Worm (Caenorhabditis elegans) whole organism, L4 larva: ENCODE data around the gene srlf-32.

Source experiments
- F26F4.8 ChIP-seq: fragments of 200-800 bp; sonication (Bioruptor generic); conservative IDR thresholded peaks from 2 replicates; pipeline ENCODE4 v1.3.6; 2022; ENCODE audit warnings: missing genetic modification characterization, missing compliant biosample characterization
- F37D6.2 ChIP-seq: sonication (generic microtip); optimal IDR thresholded peaks from 2 replicates; lab custom pipeline; 2016; ENCODE audit warnings: mild to moderate bottlenecking, missing genetic modification characterization, missing compliant biosample characterization
- F44E2.7 ChIP-seq: fragments of 200-800 bp; sonication (Bioruptor generic); IDR thresholded peaks from 2 replicates; pipeline ENCODE4 v2.1.2; 2022; ENCODE audit warnings: missing genetic modification characterization, missing compliant biosample characterization
- R02D3.7 ChIP-seq: fragments of 150-350 bp; sonication (generic microtip); optimal IDR thresholded peaks from 3 replicates; lab custom pipeline; 2014; ENCODE audit warnings: missing biosample characterization, missing genetic modification characterization
- T20F7.1 ChIP-seq: fragments of 200-800 bp; sonication (Bioruptor generic); optimal IDR thresholded peaks from 2 replicates; lab custom pipeline; 2018; ENCODE audit warnings: mild to moderate bottlenecking, missing genetic modification characterization, missing compliant biosample characterization
- T26A8.4 ChIP-seq: fragments of 200-800 bp; sonication (Bioruptor generic); IDR thresholded peaks from 2 replicates; pipeline ENCODE4 v1.3.6; 2022; ENCODE audit warnings: missing genetic modification characterization, missing compliant biosample characterization
- Y105C5A.15 ChIP-seq: fragments of 200-800 bp; sonication (Bioruptor generic); IDR thresholded peaks from 2 replicates; pipeline ENCODE4 v1.3.6; 2022; ENCODE audit warnings: missing genetic modification characterization, missing compliant biosample characterization
- Y75B8A.6 ChIP-seq: fragments of 200-800 bp; sonication (Bioruptor generic); IDR thresholded peaks from 2 replicates; pipeline ENCODE4 v1.3.6; 2022; ENCODE audit warnings: missing genetic modification reagents, missing genetic modification characterization, missing compliant biosample characterization
- ZK337.2 ChIP-seq: fragments of 200-800 bp; sonication (Bioruptor generic); IDR thresholded peaks from 2 replicates; pipeline ENCODE4 v1.3.6; 2022; ENCODE audit warnings: missing genetic modification reagents, missing genetic modification characterization, missing compliant biosample characterization
- ZK546.5 ChIP-seq, 2 experiments: sonication (generic microtip); optimal IDR thresholded peaks; 2 replicates each; lab custom pipeline; 2017; ENCODE audit warnings: missing biosample characterization in 2 of 2, missing genetic modification characterization in 2 of 2
- aly-2 ChIP-seq: sonication (generic microtip); optimal IDR thresholded peaks from 2 replicates; lab custom pipeline; 2018; ENCODE audit warnings: missing biosample characterization, missing genetic modification characterization
- ceh-32 ChIP-seq: sonication (generic microtip); optimal IDR thresholded peaks from 2 replicates; lab custom pipeline; 2016; ENCODE audit warnings: mild to moderate bottlenecking, missing genetic modification characterization, missing compliant biosample characterization; ENCODE audit not compliant: poor library complexity
- daf-16 ChIP-seq, 3 experiments: sonication (generic microtip); optimal IDR thresholded peaks; 2 replicates each; lab custom pipeline; 2016 to 2017; ENCODE audit warnings: missing genetic modification characterization in 3 of 3, missing genetic modification reagents in 3 of 3, mild to moderate bottlenecking in 2 of 3, missing compliant biosample characterization in 2 of 3, missing biosample characterization in 1 of 3, moderate library complexity in 1 of 3
- dmd-6 ChIP-seq: fragments of 200-800 bp; sonication (Bioruptor generic); IDR thresholded peaks from 2 replicates; pipeline ENCODE4 v1.3.6; 2022; ENCODE audit warnings: missing genetic modification reagents, missing genetic modification characterization, missing compliant biosample characterization
- gei-8 ChIP-seq: fragments of 200-800 bp; sonication (Bioruptor generic); optimal IDR thresholded peaks from 2 replicates; lab custom pipeline; 2018; ENCODE audit warnings: mild to moderate bottlenecking, missing genetic modification characterization, missing compliant biosample characterization
- hlh-11 ChIP-seq: fragments of 200-800 bp; sonication (Bioruptor generic); optimal IDR thresholded peaks from 2 replicates; lab custom pipeline; 2018; ENCODE audit warnings: mild to moderate bottlenecking, missing genetic modification characterization, missing compliant biosample characterization
- hlh-30 ChIP-seq: sonication (generic microtip); optimal IDR thresholded peaks from 2 replicates; lab custom pipeline; 2017; ENCODE audit warnings: antibody characterized with exemption, mild to moderate bottlenecking, missing genetic modification characterization, missing compliant biosample characterization; ENCODE audit not compliant: insufficient read depth
- hmg-1.1 ChIP-seq: fragments of 200-800 bp; sonication (Bioruptor generic); IDR thresholded peaks from 2 replicates; pipeline ENCODE4 v1.3.6; 2022; ENCODE audit warnings: missing genetic modification reagents, missing genetic modification characterization, missing compliant biosample characterization
- jun-1 ChIP-seq: fragments of 150-350 bp; optimal IDR thresholded peaks from 2 replicates; lab custom pipeline; 2014; ENCODE audit warnings: missing biosample characterization, missing genetic modification reagents, missing genetic modification characterization
- lin-1 ChIP-seq: fragments of 200-800 bp; sonication (Bioruptor generic); IDR thresholded peaks from 2 replicates; pipeline ENCODE4 v1.3.6; 2022; ENCODE audit warnings: missing genetic modification reagents, missing genetic modification characterization, missing compliant biosample characterization
- lin-13 ChIP-seq: fragments of 150-350 bp; optimal IDR thresholded peaks from 2 replicates; lab custom pipeline; 2014; ENCODE audit warnings: missing biosample characterization, missing genetic modification reagents, missing genetic modification characterization
- lin-29 ChIP-seq: fragments of 200-800 bp; sonication (Bioruptor generic); IDR thresholded peaks from 2 replicates; pipeline ENCODE4 v1.3.6; 2022; ENCODE audit warnings: missing genetic modification reagents, missing genetic modification characterization, missing compliant biosample characterization
- lin-38 ChIP-seq: fragments of 200-800 bp; sonication (Bioruptor generic); IDR thresholded peaks from 2 replicates; pipeline ENCODE4 v1.3.6; 2022; ENCODE audit warnings: missing genetic modification reagents, missing genetic modification characterization, missing compliant biosample characterization
- lsy-2 ChIP-seq, 2 experiments: fragments of 150-350 bp in 1 of 2; sonication (generic microtip) in 1 of 2; optimal IDR thresholded peaks; 2 replicates each; lab custom pipeline; 2014 to 2017; ENCODE audit warnings: missing biosample characterization in 2 of 2, missing genetic modification characterization in 2 of 2
- madf-5 ChIP-seq, 2 experiments: fragments of 200-800 bp; sonication (Bioruptor generic); IDR thresholded peaks; 2 replicates each; pipeline ENCODE4 v1.3.6; 2022; ENCODE audit warnings: missing compliant biosample characterization in 2 of 2, missing genetic modification characterization in 2 of 2
- madf-9 ChIP-seq: fragments of 200-800 bp; sonication (Bioruptor generic); conservative IDR thresholded peaks from 2 replicates; pipeline ENCODE4 v1.3.6; 2022; ENCODE audit warnings: missing genetic modification reagents, missing genetic modification characterization, missing compliant biosample characterization
- mdt-29 ChIP-seq: fragments of 200-800 bp; sonication (Bioruptor generic); IDR thresholded peaks from 2 replicates; pipeline ENCODE4 v1.3.6; 2022; ENCODE audit warnings: missing genetic modification reagents, missing genetic modification characterization, missing compliant biosample characterization
- mxl-3 ChIP-seq: fragments of 200-800 bp; sonication (Bioruptor generic); optimal IDR thresholded peaks from 2 replicates; lab custom pipeline; 2018; ENCODE audit warnings: mild to moderate bottlenecking, missing genetic modification characterization, missing compliant biosample characterization
- nhr-10 ChIP-seq: fragments of 150-350 bp; optimal IDR thresholded peaks from 2 replicates; lab custom pipeline; 2014; ENCODE audit warnings: missing biosample characterization, missing genetic modification characterization
- nhr-102 ChIP-seq: sonication (generic microtip); optimal IDR thresholded peaks from 2 replicates; lab custom pipeline; 2016; ENCODE audit warnings: mild to moderate bottlenecking, missing genetic modification characterization, moderate library complexity, missing compliant biosample characterization
- nhr-11 ChIP-seq: fragments of 150-350 bp; optimal IDR thresholded peaks from 2 replicates; lab custom pipeline; 2014; ENCODE audit warnings: missing biosample characterization, missing genetic modification characterization
- nhr-28 ChIP-seq: fragments of 150-350 bp; optimal IDR thresholded peaks from 2 replicates; lab custom pipeline; 2014; ENCODE audit warnings: missing biosample characterization, missing genetic modification characterization
- nhr-42 ChIP-seq: fragments of 200-800 bp; sonication (Bioruptor generic); IDR thresholded peaks from 2 replicates; pipeline ENCODE4 v1.3.6; 2022; ENCODE audit warnings: missing genetic modification characterization, missing compliant biosample characterization
- nhr-6 ChIP-seq: fragments of 150-350 bp; optimal IDR thresholded peaks from 2 replicates; lab custom pipeline; 2014; ENCODE audit warnings: missing biosample characterization, missing genetic modification characterization
- nhr-76 ChIP-seq: fragments of 150-350 bp; optimal IDR thresholded peaks from 2 replicates; lab custom pipeline; 2014; ENCODE audit warnings: missing biosample characterization, missing genetic modification characterization
- pha-4 ChIP-seq, 2 experiments: fragments of 150-350 bp in 1 of 2; fragments of 200-800 bp in 1 of 2; sonication (Bioruptor generic) in 1 of 2; IDR thresholded peaks in 1 of 2; optimal IDR thresholded peaks in 1 of 2; 2 replicates each; pipeline versions ENCODE4 v1.3.6 to Lab custom; 2014 to 2022; ENCODE audit warnings: missing genetic modification characterization in 2 of 2, missing genetic modification reagents in 2 of 2, missing biosample characterization in 1 of 2, missing compliant biosample characterization in 1 of 2
- php-3 ChIP-seq: fragments of 200-800 bp; sonication (Bioruptor generic); IDR thresholded peaks from 2 replicates; pipeline ENCODE4 v1.3.6; 2022; ENCODE audit warnings: missing genetic modification reagents, missing genetic modification characterization, missing compliant biosample characterization
- sdz-12 ChIP-seq: fragments of 200-800 bp; sonication (Bioruptor generic); optimal IDR thresholded peaks from 2 replicates; lab custom pipeline; 2018; ENCODE audit warnings: mild to moderate bottlenecking, missing genetic modification characterization, missing compliant biosample characterization
- set-16 ChIP-seq: fragments of 200-800 bp; sonication (Bioruptor generic); IDR thresholded peaks from 2 replicates; pipeline ENCODE4 v1.3.6; 2022; ENCODE audit warnings: missing genetic modification reagents, missing genetic modification characterization, missing compliant biosample characterization
- snpc-1.2 ChIP-seq: fragments of 200-800 bp; sonication (Bioruptor generic); IDR thresholded peaks from 2 replicates; pipeline ENCODE4 v1.3.6; 2022; ENCODE audit warnings: missing genetic modification reagents, missing genetic modification characterization, missing compliant biosample characterization
- spr-1 ChIP-seq: sonication (generic microtip); optimal IDR thresholded peaks from 2 replicates; lab custom pipeline; 2016; ENCODE audit warnings: mild to moderate bottlenecking, missing genetic modification characterization, missing compliant biosample characterization
- tag-97 ChIP-seq: fragments of 200-800 bp; sonication (Bioruptor generic); IDR thresholded peaks from 2 replicates; pipeline ENCODE4 v1.3.6; 2022; ENCODE audit warnings: missing genetic modification characterization, missing compliant biosample characterization
- unc-39 ChIP-seq: sonication (generic microtip); optimal IDR thresholded peaks from 2 replicates; lab custom pipeline; 2017; ENCODE audit warnings: missing biosample characterization, missing genetic modification characterization
- zag-1 ChIP-seq: fragments of 150-350 bp; optimal IDR thresholded peaks from 2 replicates; lab custom pipeline; 2014; ENCODE audit warnings: missing biosample characterization, missing genetic modification characterization
- zfp-3 ChIP-seq: fragments of 200-800 bp; sonication (Bioruptor generic); conservative IDR thresholded peaks from 2 replicates; pipeline ENCODE4 v1.3.6; 2022; ENCODE audit warnings: missing genetic modification reagents, missing genetic modification characterization, missing compliant biosample characterization
- zip-11 ChIP-seq: fragments of 200-800 bp; sonication (Bioruptor generic); IDR thresholded peaks from 2 replicates; pipeline ENCODE4 v1.3.6; 2022; ENCODE audit warnings: missing genetic modification characterization, missing compliant biosample characterization
- ztf-7 ChIP-seq: fragments of 150-350 bp; optimal IDR thresholded peaks from 2 replicates; lab custom pipeline; 2014; ENCODE audit warnings: missing biosample characterization, missing genetic modification characterization

Gene srlf-32

DNA sequence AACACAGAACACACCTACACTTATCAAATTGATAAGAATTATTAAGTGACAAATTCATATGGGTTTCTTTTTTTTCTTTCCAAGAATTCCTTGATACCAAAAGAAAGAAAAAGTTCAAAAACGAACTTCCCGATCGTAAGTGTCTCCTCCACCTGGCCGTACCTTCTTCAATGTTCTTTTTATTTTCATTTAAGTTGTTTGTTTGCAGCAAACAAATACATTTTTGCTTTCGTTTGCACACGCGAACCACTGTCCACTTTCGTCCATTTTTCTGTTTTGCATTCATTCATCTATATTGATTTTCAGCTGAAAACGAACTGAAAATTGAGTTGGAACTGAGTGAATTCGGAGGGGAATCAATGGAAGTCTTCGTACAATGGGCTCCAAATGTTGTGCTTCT lies 14.1 kb upstream of the srlf-32 start, which contains the start of gene VZK822L.2 (continued):
- TF ChIP-seq gei-8 (GFP tag; lab: Kevin White, UChicago): no peak
- no peak for TF ChIP-seq ZK546.5 (tag; optimal IDR thresholded peaks at IDR 0.05; lab: Kevin White, UChicago)
- TF ChIP-seq Y105C5A.15 (GFP tag; lab: Robert Waterston, UW): no peak
- TF ChIP-seq ceh-32: no peak
- no peak for TF ChIP-seq hlh-11
- TF ChIP-seq ZK337.2 (GFP tag; lab: Robert Waterston, UW): no peak
- no peak for TF ChIP-seq jun-1
- TF ChIP-seq nhr-6 (tag; lab: Kevin White, UChicago): no peak
- TF ChIP-seq lin-1 (GFP tag; lab: Robert Waterston, UW): no peak
- TF ChIP-seq daf-16 (GFP tag; optimal IDR thresholded peaks at IDR 0.05; lab: Kevin White, UChicago): no peak
- peak; percentile 17 for TF ChIP-seq daf-16 (tag; optimal IDR thresholded peaks at IDR 0.05; lab: Kevin White, UChicago)
- TF ChIP-seq lin-29 (GFP tag; lab: Robert Waterston, UW): no peak
- no peak for TF ChIP-seq pha-4 (GFP tag; IDR thresholded peaks at IDR 0.05; lab: Robert Waterston, UW)
- TF ChIP-seq pha-4 (tag; optimal IDR thresholded peaks at IDR 0.05; lab: Kevin White, UChicago): no peak
- no peak for TF ChIP-seq zip-11 (GFP tag; lab: Robert Waterston, UW)
- TF ChIP-seq nhr-11: no peak
- TF ChIP-seq madf-9: no peak
- no peak for TF ChIP-seq nhr-10 (tag; lab: Kevin White, UChicago)
- TF ChIP-seq tag-97 (GFP tag; lab: Robert Waterston, UW): no peak
- no peak for TF ChIP-seq sdz-12 (GFP tag; lab: Kevin White, UChicago)
- no peak for TF ChIP-seq spr-1 (tag; lab: Kevin White, UChicago)
- TF ChIP-seq unc-39 (tag; lab: Kevin White, UChicago): no peak
- no peak for TF ChIP-seq F26F4.8
- TF ChIP-seq hmg-1.1: no peak
- TF ChIP-seq nhr-76 (tag; lab: Kevin White, UChicago): no peak
- TF ChIP-seq aly-2: no peak
- TF ChIP-seq F37D6.2 (tag; lab: Kevin White, UChicago): no peak
- TF ChIP-seq nhr-28 (tag; lab: Kevin White, UChicago): peak; percentile 23
- no peak for TF ChIP-seq mxl-3 (GFP tag; lab: Kevin White, UChicago)
- TF ChIP-seq nhr-102 (tag; lab: Kevin White, UChicago): no peak

DNA sequence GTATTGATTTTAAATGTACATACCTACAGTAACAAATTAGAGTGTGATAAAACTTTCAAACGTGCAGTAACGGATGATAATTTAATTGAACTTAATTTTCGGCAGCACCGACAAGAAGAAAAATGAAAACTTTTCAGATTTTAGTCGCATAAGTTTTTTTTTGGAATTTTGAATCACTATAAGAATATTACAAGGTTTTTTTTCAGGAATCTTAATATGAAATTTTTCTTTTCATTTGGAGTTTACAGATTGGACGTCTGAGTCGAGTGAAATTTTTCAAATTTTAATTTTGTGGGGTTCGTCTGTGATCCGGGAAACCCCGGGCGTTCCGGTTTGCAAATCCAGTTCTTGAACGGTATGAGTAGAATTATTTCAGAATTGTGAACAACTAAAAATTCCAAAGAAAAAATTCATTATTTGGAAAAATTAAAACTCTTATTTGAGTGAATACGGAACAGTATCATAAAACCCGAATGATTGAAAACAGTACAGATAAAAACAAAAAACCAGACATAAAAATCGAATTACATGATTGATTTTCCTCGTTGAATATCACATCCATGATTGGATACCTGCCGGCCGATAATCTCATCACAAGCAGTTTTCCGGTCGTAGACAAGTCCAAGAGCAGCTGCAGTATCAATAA lies 12.4 kb upstream of the srlf-32 start:
- no peak for TF ChIP-seq daf-16 (GFP tag; optimal IDR thresholded peaks at IDR 0.05; lab: Kevin White, UChicago)
- peak; percentile 42 for TF ChIP-seq daf-16 (tag; optimal IDR thresholded peaks at IDR 0.05; lab: Kevin White, UChicago)
- TF ChIP-seq pha-4 (GFP tag; IDR thresholded peaks at IDR 0.05; lab: Robert Waterston, UW): 0 out of 2 replicates have a peak, but pooled peaks have one; percentile 68
- no peak for TF ChIP-seq pha-4 (tag; optimal IDR thresholded peaks at IDR 0.05; lab: Kevin White, UChicago)
- TF ChIP-seq snpc-1.2 (GFP tag; lab: Robert Waterston, UW): 0 out of 2 replicates have a peak, but pooled peaks have one; percentile 17
- no peak for TF ChIP-seq hlh-30 (tag; lab: Kevin White, UChicago)
- no peak for TF ChIP-seq F44E2.7
- peak; percentile 53 for TF ChIP-seq php-3 (GFP tag; lab: Robert Waterston, UW)
- no peak for TF ChIP-seq R02D3.7 (tag; lab: Kevin White, UChicago)
- TF ChIP-seq madf-5 (GFP tag; IDR thresholded peaks at IDR 0.05; lab: Robert Waterston, UW): 0 out of 4 replicates have a peak, but pooled peaks of 1 of the 2 experiments have one; percentile 19
- TF ChIP-seq T20F7.1: peak; percentile 34
- peak; percentile 41 for TF ChIP-seq lin-13
- TF ChIP-seq lin-38 (GFP tag; lab: Robert Waterston, UW): peak; percentile 42
- TF ChIP-seq T26A8.4 (GFP tag; lab: Robert Waterston, UW): peak; percentile 81
- TF ChIP-seq nhr-42 (GFP tag; lab: Robert Waterston, UW): 0 out of 2 replicates have a peak, but pooled peaks have one; percentile 6
- no peak for TF ChIP-seq ztf-7 (tag; lab: Kevin White, UChicago)
- peak; percentile 48 for TF ChIP-seq dmd-6 (GFP tag; lab: Robert Waterston, UW)
- TF ChIP-seq Y75B8A.6 (GFP tag; lab: Robert Waterston, UW): peak; percentile 86; the same call in 1 of the 2 replicates
- peak; percentile 99 for TF ChIP-seq zfp-3 (GFP tag; lab: Robert Waterston, UW)
- TF ChIP-seq nhr-102 (tag; lab: Kevin White, UChicago): peak; percentile 12
- no peak for TF ChIP-seq nhr-6 (tag; lab: Kevin White, UChicago)
- peak; percentile 20 for TF ChIP-seq nhr-10 (tag; lab: Kevin White, UChicago)
- TF ChIP-seq mdt-29 (GFP tag; lab: Robert Waterston, UW): peak; percentile 73; the same call in 1 of the 2 replicates
- peak; percentile 35; the same call in 1 of the 2 replicates for TF ChIP-seq lin-1 (GFP tag; lab: Robert Waterston, UW)
- TF ChIP-seq set-16 (GFP tag; lab: Robert Waterston, UW): no peak
- TF ChIP-seq lsy-2 (tag; optimal IDR thresholded peaks at IDR 0.05; lab: Kevin White, UChicago): peak in 1 of 2 experiments; percentile 27
- TF ChIP-seq hlh-11: peak; percentile 29
- no peak for TF ChIP-seq zag-1 (tag; lab: Kevin White, UChicago)
